Worm (Caenorhabditis elegans): ENCODE results near the gene srg-1.
A peak's percentile ranks its signal among the peaks of the same experiment; 100 is the strongest.

The srg-1 gene

DNA sequence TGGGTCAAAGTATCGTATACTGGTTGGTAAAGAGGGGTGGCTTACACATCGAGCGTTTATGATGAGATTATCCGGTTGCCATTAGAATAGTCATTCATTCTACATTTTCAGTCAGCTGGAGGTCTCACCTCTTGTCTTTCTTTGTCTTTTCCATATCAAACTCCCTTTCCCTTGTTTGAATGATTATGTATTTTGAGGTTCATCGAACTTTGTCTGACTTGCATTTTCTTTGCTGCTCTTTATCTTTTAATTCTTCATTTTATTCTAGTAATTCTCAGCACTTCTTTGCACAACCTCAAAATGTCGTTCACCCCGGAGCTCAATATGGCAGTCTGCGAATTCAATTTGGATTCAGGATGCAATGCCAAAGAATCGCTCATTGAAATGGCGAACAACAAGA is 17.6 kb downstream of the srg-1 start, which contains the start of gene T12A2.3:
Gene T12A2.3 (plus strand): TSS at position 301 of the 400 bp plus-strand sequence.
- TF ChIP-seq lin-35 (GFP tag; optimal IDR thresholded peaks at IDR 0.05) (no peak), attf-5 (GFP tag; optimal IDR thresholded peaks at IDR 0.05) (no peak), somi-1 (GFP tag; optimal IDR thresholded peaks at IDR 0.05) (no peak), bed-1 (GFP tag; IDR thresholded peaks at IDR 0.05) (no peak), F39B2.1 (GFP tag; IDR thresholded peaks at IDR 0.05) (no peak), ceh-91 (GFP tag; IDR thresholded peaks at IDR 0.05) (no peak)

DNA sequence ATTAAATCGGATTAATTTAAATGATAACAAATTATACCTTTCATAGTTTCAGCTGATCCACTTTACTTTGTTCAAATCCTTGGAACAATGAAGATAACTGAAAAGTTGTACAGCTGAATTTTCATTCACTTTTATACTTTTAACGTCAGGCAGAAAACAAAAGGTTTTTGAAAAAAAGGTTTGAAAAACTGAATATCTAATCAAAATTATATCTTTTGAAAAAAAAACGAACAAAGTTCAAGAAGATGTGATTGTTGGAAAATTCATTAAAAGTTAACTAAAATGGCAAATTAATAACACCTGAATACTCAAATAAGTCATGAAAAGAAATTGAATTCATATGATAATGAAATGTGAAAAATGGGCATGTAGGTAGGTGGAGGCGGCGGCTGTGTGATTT is 21.5 kb downstream of the srg-1 start, which contains the start of gene T12A2.21:
Gene T12A2.21 (minus strand): TSS at position 101 of the 400 bp plus-strand sequence.
- no peak for TF ChIP-seq lin-35 (GFP tag; optimal IDR thresholded peaks at IDR 0.05)
- TF ChIP-seq egl-44 (GFP tag; IDR thresholded peaks at IDR 0.05) = no peak
- TF ChIP-seq lin-40 (tag; optimal IDR thresholded peaks at IDR 0.05) = no peak
- TF ChIP-seq mxl-1 (tag; optimal IDR thresholded peaks at IDR 0.05) = no peak
- TF ChIP-seq madf-3 (GFP tag; IDR thresholded peaks at IDR 0.05) = no peak
- no peak for TF ChIP-seq unc-130 (GFP tag; optimal IDR thresholded peaks at IDR 0.05)
- TF ChIP-seq nhr-120 (GFP tag; IDR thresholded peaks at IDR 0.05) = no peak
- TF ChIP-seq madf-10 (tag; optimal IDR thresholded peaks at IDR 0.05) = no peak
- TF ChIP-seq Y56A3A.18 (GFP tag; IDR thresholded peaks at IDR 0.05) = no peak
- no peak for TF ChIP-seq somi-1 (GFP tag; optimal IDR thresholded peaks at IDR 0.05)
- no peak for TF ChIP-seq F10E7.11 (tag; optimal IDR thresholded peaks at IDR 0.05)
- no peak for TF ChIP-seq mel-28 (tag; optimal IDR thresholded peaks at IDR 0.05; ENCODE audit: borderline replicate concordance)
- TF ChIP-seq cebp-1 (GFP tag; IDR thresholded peaks at IDR 0.05) = no peak
- no peak for TF ChIP-seq cebp-1 (tag; optimal IDR thresholded peaks at IDR 0.05)
- no peak for TF ChIP-seq F37B4.10 (GFP tag; IDR thresholded peaks at IDR 0.05)
- no peak for TF ChIP-seq lin-54 (GFP tag; optimal IDR thresholded peaks at IDR 0.05)
- TF ChIP-seq repo-1 (tag; optimal IDR thresholded peaks at IDR 0.05) = no peak

ce11 chrIII:6231880-6232279 is 26.3 kb downstream of the srg-1 start:
- TF ChIP-seq rec-8 (tag; optimal IDR thresholded peaks at IDR 0.05) = no peak
- TF ChIP-seq nhr-80 (tag; optimal IDR thresholded peaks at IDR 0.05) = peak; percentile 68
- TF ChIP-seq madf-8 (GFP tag; conservative IDR thresholded peaks at IDR 0.05) = no peak
- peak; percentile 68; the same call in 1 of the 2 replicates for TF ChIP-seq hmg-1.2 (GFP tag; IDR thresholded peaks at IDR 0.05)

DNA sequence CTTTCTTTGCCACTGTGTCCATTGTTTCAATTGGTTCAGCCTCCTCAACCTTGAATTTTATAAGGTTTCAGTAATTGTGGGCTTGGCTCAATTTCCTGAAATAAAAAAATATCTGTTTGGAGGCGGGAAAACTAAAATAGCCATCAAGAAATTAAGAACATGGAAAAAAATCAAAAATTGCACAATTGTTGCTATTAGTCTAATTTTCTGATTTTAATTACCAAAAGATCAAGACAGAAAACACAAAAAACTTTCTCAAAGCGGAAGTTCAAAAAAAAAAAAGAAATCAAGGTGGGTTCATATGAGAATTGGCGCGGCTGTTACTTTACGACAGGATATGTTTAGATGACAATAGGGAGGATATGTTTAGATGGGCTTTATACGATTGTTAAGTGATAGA is 27.3 kb downstream of the srg-1 start, which contains the start of gene esyt-2:
Gene esyt-2 (minus strand): TSS at position 101 of the 400 bp plus-strand sequence.
- no peak for TF ChIP-seq K11D2.4 (GFP tag; IDR thresholded peaks at IDR 0.05)
- no peak for TF ChIP-seq cebp-2 (GFP tag; IDR thresholded peaks at IDR 0.05)
- TF ChIP-seq F55B11.4 (tag; optimal IDR thresholded peaks at IDR 0.05; ENCODE audit: borderline replicate concordance, insufficient read depth) = no peak
- no peak for TF ChIP-seq nhr-179 (tag; optimal IDR thresholded peaks at IDR 0.05)
- no peak for TF ChIP-seq ztf-18 (tag; optimal IDR thresholded peaks at IDR 0.05)
- TF ChIP-seq B0261.1 (tag; optimal IDR thresholded peaks at IDR 0.05) = no peak
- no peak for TF ChIP-seq lin-54 (GFP tag; optimal IDR thresholded peaks at IDR 0.05)
- TF ChIP-seq mxl-1 (tag; optimal IDR thresholded peaks at IDR 0.05) = no peak
- no peak for TF ChIP-seq hlh-26 (GFP tag; conservative IDR thresholded peaks at IDR 0.05)
- TF ChIP-seq dpl-1 (GFP tag; optimal IDR thresholded peaks at IDR 0.05) = no peak
- no peak for TF ChIP-seq sdz-38 (tag; optimal IDR thresholded peaks at IDR 0.05)
- no peak for TF ChIP-seq egl-18 (GFP tag; IDR thresholded peaks at IDR 0.05)
- TF ChIP-seq rec-8 (tag; optimal IDR thresholded peaks at IDR 0.05) = no peak
- no peak for TF ChIP-seq Y79H2A.3 (GFP tag; conservative IDR thresholded peaks at IDR 0.05)

All from whole organism, young adult.